Worm (Caenorhabditis elegans): Measurements from ENCODE around the gene act-4.

- no peak for TF ChIP-seq mdl-1 (tag; optimal IDR thresholded peaks at IDR 0.05)
- TF ChIP-seq ces-1 (GFP tag; optimal IDR thresholded peaks at IDR 0.05): no peak
- no peak for TF ChIP-seq unc-62 (GFP tag; optimal IDR thresholded peaks at IDR 0.05 in 1 of 2)
- TF ChIP-seq unc-62 (tag; optimal IDR thresholded peaks at IDR 0.05): no peak
- no peak for TF ChIP-seq ceh-44 (GFP tag; IDR thresholded peaks at IDR 0.05)
- TF ChIP-seq snpc-1.2 (GFP tag; IDR thresholded peaks at IDR 0.05): no peak
- no peak for TF ChIP-seq lin-38 (GFP tag; IDR thresholded peaks at IDR 0.05)
- no peak for TF ChIP-seq mep-1 (tag; optimal IDR thresholded peaks at IDR 0.05)
- no peak for TF ChIP-seq lir-3 (tag; optimal IDR thresholded peaks at IDR 0.05)
- TF ChIP-seq F37D6.2 (tag; optimal IDR thresholded peaks at IDR 0.05): no peak
- TF ChIP-seq F49E8.2 (tag; optimal IDR thresholded peaks at IDR 0.05; ENCODE audit: borderline replicate concordance): no peak
- no peak for TF ChIP-seq nhr-11 (tag; optimal IDR thresholded peaks at IDR 0.05)
- TF ChIP-seq ztf-11 (tag; optimal IDR thresholded peaks at IDR 0.05): no peak
These were observed 18.6 kb downstream of the act-4 start for ce11 chrX:4979060-4979459.
